Fruit fly (Drosophila melanogaster) whole organism, adult: Measurements from ENCODE around the gene Vml.

Experiments used
- CG11617 ChIP-seq: fragments of 200-800 bp; sonication (Bioruptor generic); optimal IDR thresholded peaks from 2 replicates; lab custom pipeline; 2017; ENCODE audit warnings: mild to moderate bottlenecking, missing biosample characterization, missing genetic modification reagents, missing genetic modification characterization
- CG12768 ChIP-seq: fragments of 200-800 bp; sonication (Bioruptor generic); optimal IDR thresholded peaks from 2 replicates; lab custom pipeline; 2017; ENCODE audit warnings: missing biosample characterization, missing genetic modification characterization, mild to moderate bottlenecking, moderate library complexity, missing genetic modification reagents
- CG14711 ChIP-seq: fragments of 200-800 bp; sonication (Bioruptor generic); optimal IDR thresholded peaks from 2 replicates; lab custom pipeline; 2018; ENCODE audit warnings: missing biosample characterization, mild to moderate bottlenecking, missing genetic modification characterization, moderate library complexity
- CG1620 ChIP-seq: fragments of 200-800 bp; sonication (Bioruptor generic); optimal IDR thresholded peaks from 2 replicates; lab custom pipeline; 2016; ENCODE audit warnings: missing biosample characterization, missing genetic modification characterization
- CG33017 ChIP-seq: fragments of 200-800 bp; sonication (Bioruptor generic); optimal IDR thresholded peaks from 2 replicates; lab custom pipeline; 2018; ENCODE audit warnings: missing biosample characterization, mild to moderate bottlenecking, missing genetic modification characterization, moderate library complexity
- CG5204 ChIP-seq: fragments of 200-800 bp; sonication (Bioruptor generic); optimal IDR thresholded peaks from 2 replicates; lab custom pipeline; 2016; ENCODE audit warnings: missing biosample characterization, missing genetic modification characterization
- CG7045 ChIP-seq: fragments of 200-800 bp; sonication (Bioruptor generic); optimal IDR thresholded peaks from 2 replicates; lab custom pipeline; 2017; ENCODE audit warnings: missing biosample characterization, mild to moderate bottlenecking, missing genetic modification characterization
- CG7101 ChIP-seq: fragments of 200-800 bp; sonication (Bioruptor generic); optimal IDR thresholded peaks from 2 replicates; lab custom pipeline; 2018; ENCODE audit warnings: missing biosample characterization, mild to moderate bottlenecking, missing genetic modification characterization, moderate library complexity
- Clk ChIP-seq: fragments of 200-800 bp; sonication (Bioruptor generic); optimal IDR thresholded peaks from 2 replicates; lab custom pipeline; 2017; ENCODE audit warnings: missing biosample characterization, missing genetic modification characterization
- Crg-1 ChIP-seq: fragments of 200-800 bp; sonication (Bioruptor generic); optimal IDR thresholded peaks from 2 replicates; lab custom pipeline; 2016; ENCODE audit warnings: missing biosample characterization, missing genetic modification characterization
- Hr96 ChIP-seq: fragments of 200-800 bp; sonication (Bioruptor generic); optimal IDR thresholded peaks from 2 replicates; lab custom pipeline; 2016; ENCODE audit warnings: missing biosample characterization, missing genetic modification characterization
- Mnt ChIP-seq: fragments of 200-800 bp; sonication (Bioruptor generic); optimal IDR thresholded peaks from 2 replicates; lab custom pipeline; 2016; ENCODE audit warnings: missing biosample characterization, mild to moderate bottlenecking, missing genetic modification characterization
- bab1 ChIP-seq: fragments of 200-800 bp; sonication (Bioruptor generic); optimal IDR thresholded peaks from 3 replicates; lab custom pipeline; 2019; ENCODE audit warnings: missing biosample characterization, mild to moderate bottlenecking, missing genetic modification characterization, moderate library complexity
- cic ChIP-seq: fragments of 200-800 bp; sonication (Bioruptor generic); optimal IDR thresholded peaks from 2 replicates; lab custom pipeline; 2017; ENCODE audit warnings: missing biosample characterization, mild to moderate bottlenecking, missing genetic modification characterization, moderate library complexity
- cnc ChIP-seq, 2 experiments: fragments of >200 bp; optimal IDR thresholded peaks; 2 replicates each; lab custom pipeline; 2017
- kay ChIP-seq: fragments of 200-800 bp; sonication (Bioruptor generic); peaks from one replicate; lab custom pipeline; 2016; ENCODE audit warnings: missing biosample characterization, missing genetic modification characterization, borderline replicate concordance
- ovo ChIP-seq: fragments of 200-800 bp; sonication (Bioruptor generic); optimal IDR thresholded peaks from 2 replicates; lab custom pipeline; 2016; ENCODE audit warnings: missing biosample characterization, missing genetic modification characterization
- pad ChIP-seq: fragments of 200-800 bp; sonication (Bioruptor generic); optimal IDR thresholded peaks from 3 replicates; lab custom pipeline; 2017; ENCODE audit warnings: missing biosample characterization, missing genetic modification characterization, mild to moderate bottlenecking, moderate library complexity, missing genetic modification reagents
- tj ChIP-seq: fragments of 200-800 bp; sonication (Bioruptor generic); optimal IDR thresholded peaks from 3 replicates; lab custom pipeline; 2017; ENCODE audit warnings: missing biosample characterization, mild to moderate bottlenecking, missing genetic modification characterization, moderate library complexity
- toe ChIP-seq: fragments of 200-800 bp; sonication (Bioruptor generic); optimal IDR thresholded peaks from 2 replicates; lab custom pipeline; 2016; ENCODE audit warnings: missing biosample characterization, missing genetic modification characterization

The Vml gene

dm6 chrX:2274704-2275199 is 870 bp upstream of the Vml start, which contains the start of gene Grp170:
Grp170 (minus strand) TSS chrX:2275068.
- TF ChIP-seq Clk (GFP tag; lab: Kevin White, UChicago) (no peak), CG11617 (peak; percentile 21), bab1 (GFP tag; lab: Kevin White, UChicago) (peak; percentile 53), kay (GFP tag; lab: Kevin White, UChicago) (no peak), CG14711 (tag; lab: Kevin White, UChicago) (peak; percentile 15), CG5204 (GFP tag; lab: Kevin White, UChicago) (no peak), cnc (optimal IDR thresholded peaks at IDR 0.05; lab: Kevin White, UChicago) (no peak), toe (GFP tag; lab: Kevin White, UChicago) (no peak), CG7045 (GFP tag; lab: Kevin White, UChicago) (no peak), Crg-1 (GFP tag; lab: Kevin White, UChicago) (no peak), CG1620 (no peak), cic (GFP tag; lab: Kevin White, UChicago) (no peak), CG7101 (tag; lab: Kevin White, UChicago) (no peak), Hr96 (GFP tag; lab: Kevin White, UChicago) (no peak), pad (GFP tag; lab: Kevin White, UChicago) (peak; percentile 0), Mnt (GFP tag; lab: Kevin White, UChicago) (peak; percentile 76), CG33017 (no peak), ovo (GFP tag; lab: Kevin White, UChicago) (no peak), tj (GFP tag; lab: Kevin White, UChicago) (no peak), CG12768 (GFP tag; lab: Kevin White, UChicago) (no peak)

DNA sequence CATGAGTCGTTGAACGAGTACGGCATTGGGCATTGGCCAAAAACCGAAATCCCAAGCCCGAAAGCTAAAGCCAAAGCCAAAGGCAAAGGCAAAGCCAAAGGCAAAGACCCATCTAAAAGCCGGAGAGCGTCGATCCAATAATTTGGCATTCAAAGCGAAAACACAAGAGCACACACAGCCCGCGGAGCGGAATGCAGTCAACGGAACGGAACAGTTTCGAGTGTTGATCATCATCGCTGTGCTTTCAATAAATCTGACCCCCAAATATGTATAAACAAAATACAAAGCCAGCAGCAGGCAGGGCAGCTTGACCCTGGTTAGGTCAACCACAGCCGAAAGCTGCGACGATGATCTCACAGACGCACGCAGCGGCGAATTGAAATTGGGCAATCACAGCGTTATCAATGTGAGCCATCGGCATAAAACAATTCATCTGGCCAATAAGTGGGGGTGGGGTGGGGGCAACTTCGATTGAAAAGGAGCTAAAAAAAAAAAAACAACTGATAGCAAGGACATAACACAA is 3.2 kb downstream of the Vml start:
- no peak for TF ChIP-seq CG7101 (tag; lab: Kevin White, UChicago)

- TF ChIP-seq Hr96 (GFP tag; lab: Kevin White, UChicago) (no peak), tj (GFP tag; lab: Kevin White, UChicago) (no peak), cic (GFP tag; lab: Kevin White, UChicago) (no peak), toe (GFP tag; lab: Kevin White, UChicago) (no peak), CG11617 (no peak), kay (GFP tag; lab: Kevin White, UChicago) (no peak), Crg-1 (GFP tag; lab: Kevin White, UChicago) (no peak), bab1 (GFP tag; lab: Kevin White, UChicago) (no peak)
Observed at dm6 chrX:2283470-2283869, 7.8 kb downstream of the Vml start.

DNA sequence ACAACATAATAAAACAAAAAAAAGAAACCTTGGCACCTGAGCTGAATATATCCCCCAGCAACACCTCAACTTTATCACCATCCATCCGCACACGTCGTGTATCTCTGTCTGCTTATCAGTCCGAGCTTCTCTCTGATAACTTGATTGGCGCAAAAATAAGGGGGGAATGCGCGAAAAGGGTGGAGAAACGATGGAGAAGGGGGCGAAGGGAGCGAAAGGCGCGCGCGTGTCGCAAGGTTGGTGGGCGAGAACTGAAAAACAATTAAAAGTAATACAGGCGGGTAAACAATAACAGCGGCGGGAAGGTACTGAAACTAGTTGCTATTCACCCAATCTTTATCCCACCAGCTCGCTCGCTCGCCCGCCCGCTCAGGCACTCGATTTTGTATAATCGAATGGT is 10.6 kb downstream of the Vml start:
- TF ChIP-seq bab1 (GFP tag; lab: Kevin White, UChicago) (no peak), pad (GFP tag; lab: Kevin White, UChicago) (peak; percentile 11), cic (GFP tag; lab: Kevin White, UChicago) (peak; percentile 62), Mnt (GFP tag; lab: Kevin White, UChicago) (peak; percentile 79)

- peak; percentile 32 for TF ChIP-seq tj (GFP tag; lab: Kevin White, UChicago)
- TF ChIP-seq CG7045 (GFP tag; lab: Kevin White, UChicago), result no peak
- no peak for TF ChIP-seq pad (GFP tag; lab: Kevin White, UChicago)
Observed at dm6 chrX:2286985-2287384, 11.4 kb downstream of the Vml start.

DNA sequence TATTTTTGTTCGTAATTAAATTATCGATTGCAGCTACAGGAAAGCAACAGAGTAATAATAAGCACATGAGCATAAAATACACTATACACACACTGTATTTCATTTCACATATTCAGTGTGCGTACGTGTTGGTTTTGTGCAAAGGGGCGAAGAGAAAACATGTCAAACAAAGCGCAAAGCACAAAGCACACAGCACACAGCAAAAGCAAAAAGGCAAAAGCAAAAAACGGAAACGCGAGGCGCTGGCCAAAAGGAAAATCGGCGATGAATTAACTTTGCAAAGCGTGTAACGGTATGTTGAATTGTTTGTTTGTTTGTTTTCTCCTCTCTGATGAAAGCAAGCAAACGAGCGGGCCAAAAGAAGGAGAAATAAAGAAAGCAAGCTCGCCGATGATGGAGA is 12.7 kb downstream of the Vml start:
- TF ChIP-seq pad (GFP tag; lab: Kevin White, UChicago), result no peak
- TF ChIP-seq cic (GFP tag; lab: Kevin White, UChicago), result no peak
- no peak for TF ChIP-seq CG12768 (GFP tag; lab: Kevin White, UChicago)

- no peak for TF ChIP-seq CG5204 (GFP tag; lab: Kevin White, UChicago)
- TF ChIP-seq bab1 (GFP tag; lab: Kevin White, UChicago), result peak; percentile 23
- no peak for TF ChIP-seq CG14711 (tag; lab: Kevin White, UChicago)
- peak; percentile 22 for TF ChIP-seq tj (GFP tag; lab: Kevin White, UChicago)
- TF ChIP-seq Hr96 (GFP tag; lab: Kevin White, UChicago), result no peak
Observed at dm6 chrX:2289134-2289533, 13.5 kb downstream of the Vml start.

- no peak for TF ChIP-seq pad (GFP tag; lab: Kevin White, UChicago)
- TF ChIP-seq CG7101 (tag; lab: Kevin White, UChicago), result no peak
- no peak for TF ChIP-seq toe (GFP tag; lab: Kevin White, UChicago)
Observed at dm6 chrX:2291023-2291422, 15.4 kb downstream of the Vml start.
